Worm (Caenorhabditis elegans) whole organism, L1 larva: ENCODE results near the gene npr-4.

Experiments
- C16A3.4 ChIP-seq: fragments of 150-350 bp; optimal IDR thresholded peaks from 2 replicates; lab custom pipeline; 2014; ENCODE audit warnings: missing biosample characterization, missing genetic modification characterization
- F16B12.6 ChIP-seq: fragments of 150-350 bp; optimal IDR thresholded peaks from 2 replicates; lab custom pipeline; 2014; ENCODE audit warnings: missing biosample characterization, missing genetic modification characterization
- Y116A8C.19 ChIP-seq: sonication (generic microtip); optimal IDR thresholded peaks from 2 replicates; lab custom pipeline; 2016; ENCODE audit warnings: missing compliant biosample characterization, missing genetic modification characterization, borderline replicate concordance
- aha-1 ChIP-seq: fragments of 150-350 bp; optimal IDR thresholded peaks from 2 replicates; lab custom pipeline; 2014; ENCODE audit warnings: missing biosample characterization, missing genetic modification characterization
- alr-1 ChIP-seq: fragments of 200-800 bp; sonication (Bioruptor generic); optimal IDR thresholded peaks from 2 replicates; lab custom pipeline; 2018; ENCODE audit warnings: borderline replicate concordance, mild to moderate bottlenecking, missing genetic modification characterization, missing compliant biosample characterization
- ama-1 ChIP-seq: fragments of 150-350 bp; optimal IDR thresholded peaks from 2 replicates; lab custom pipeline; 2014
- ceh-63 ChIP-seq: fragments of 200-800 bp; sonication (Bioruptor generic); optimal IDR thresholded peaks from 2 replicates; lab custom pipeline; 2018; ENCODE audit warnings: mild to moderate bottlenecking, missing genetic modification characterization, missing compliant biosample characterization
- ceh-82 ChIP-seq, 3 experiments: fragments of 150-350 bp in 1 of 3; sonication (generic microtip) in 2 of 3; optimal IDR thresholded peaks; 2 replicates each; lab custom pipeline; 2014 to 2017; ENCODE audit warnings: missing biosample characterization in 3 of 3, missing genetic modification characterization in 3 of 3
- ces-1 ChIP-seq: fragments of 150-350 bp; optimal IDR thresholded peaks from 2 replicates; lab custom pipeline; 2014; ENCODE audit warnings: missing biosample characterization, missing genetic modification reagents, missing genetic modification characterization
- dpl-1 ChIP-seq, 3 experiments: fragments of 150-350 bp in 2 of 3; sonication (generic microtip) in 1 of 3; optimal IDR thresholded peaks; 2 replicates each; lab custom pipeline; 2014 to 2017; ENCODE audit warnings: missing biosample characterization in 3 of 3, missing genetic modification characterization in 3 of 3, missing genetic modification reagents in 3 of 3
- efl-1 ChIP-seq, 4 experiments: fragments of 150-350 bp; optimal IDR thresholded peaks in 3 of 4; peaks in 1 of 4; 1 replicate in 1 of 4; 2 replicates in 3 of 4; lab custom pipeline; 2014; ENCODE audit warnings: missing biosample characterization in 2 of 4, missing genetic modification characterization in 2 of 4, missing genetic modification reagents in 2 of 4
- efl-3 ChIP-seq: fragments of 200-800 bp; sonication (Bioruptor generic); optimal IDR thresholded peaks from 2 replicates; lab custom pipeline; 2018; ENCODE audit warnings: mild to moderate bottlenecking, missing genetic modification characterization, missing compliant biosample characterization
- egl-13 ChIP-seq: sonication (generic microtip); optimal IDR thresholded peaks from 2 replicates; lab custom pipeline; 2016; ENCODE audit warnings: missing genotype, missing genetic modification reagents, missing genetic modification characterization, missing compliant biosample characterization
- elt-2 ChIP-seq: sonication (generic microtip); optimal IDR thresholded peaks from 2 replicates; lab custom pipeline; 2016; ENCODE audit warnings: missing genetic modification characterization, mild to moderate bottlenecking, inconsistent platforms, missing compliant biosample characterization, missing genetic modification reagents
- ets-5 ChIP-seq: fragments of 200-800 bp; sonication (Bioruptor generic); IDR thresholded peaks from 2 replicates; pipeline ENCODE4 v1.3.6; 2022; ENCODE audit warnings: missing genetic modification characterization, missing compliant biosample characterization
- fkh-10 ChIP-seq: sonication (generic microtip); optimal IDR thresholded peaks from 2 replicates; lab custom pipeline; 2017; ENCODE audit warnings: missing biosample characterization, missing genetic modification reagents, missing genetic modification characterization
- fkh-8 ChIP-seq: sonication (generic microtip); optimal IDR thresholded peaks from 2 replicates; lab custom pipeline; 2016; ENCODE audit warnings: mild to moderate bottlenecking, missing genetic modification characterization, missing compliant biosample characterization
- grh-1 ChIP-seq: fragments of 200-800 bp; sonication (Bioruptor generic); IDR thresholded peaks from 2 replicates; pipeline ENCODE4 v1.3.6; 2022; ENCODE audit warnings: missing genetic modification reagents, missing genetic modification characterization, missing compliant biosample characterization
- hpl-2 ChIP-seq: fragments of 150-350 bp; optimal IDR thresholded peaks from 2 replicates; lab custom pipeline; 2014; ENCODE audit warnings: missing biosample characterization, missing genetic modification reagents, missing genetic modification characterization
- lin-13 ChIP-seq: fragments of 150-350 bp; optimal IDR thresholded peaks from 2 replicates; lab custom pipeline; 2014; ENCODE audit warnings: missing biosample characterization, missing genetic modification reagents, missing genetic modification characterization
- lin-15B ChIP-seq: fragments of 150-350 bp; sonication (generic microtip); optimal IDR thresholded peaks from 3 replicates; lab custom pipeline; 2014; ENCODE audit warnings: missing biosample characterization, missing genetic modification characterization
- lin-35 ChIP-seq, 2 experiments: fragments of 150-350 bp; optimal IDR thresholded peaks; 2 replicates each; lab custom pipeline; 2014; ENCODE audit warnings: missing biosample characterization in 2 of 2, missing genetic modification characterization in 2 of 2, missing genetic modification reagents in 2 of 2
- lir-3 ChIP-seq: sonication (generic microtip); optimal IDR thresholded peaks from 2 replicates; lab custom pipeline; 2016; ENCODE audit warnings: mild to moderate bottlenecking, missing genetic modification characterization, moderate library complexity, missing compliant biosample characterization; ENCODE audit not compliant: poor library complexity
- mdl-1 ChIP-seq, 2 experiments: fragments of 150-350 bp; optimal IDR thresholded peaks; 2 replicates each; lab custom pipeline; 2014 to 2017; ENCODE audit warnings: missing biosample characterization in 2 of 2, missing genetic modification characterization in 2 of 2, inconsistent platforms in 1 of 2
- mef-2 ChIP-seq: fragments of 150-350 bp; optimal IDR thresholded peaks from 2 replicates; lab custom pipeline; 2014; ENCODE audit warnings: missing biosample characterization, missing genetic modification characterization
- mep-1 ChIP-seq: fragments of 150-350 bp; optimal IDR thresholded peaks from 2 replicates; lab custom pipeline; 2014; ENCODE audit warnings: missing biosample characterization, missing genetic modification characterization
- nhr-11 ChIP-seq: fragments of 150-350 bp; optimal IDR thresholded peaks from 2 replicates; lab custom pipeline; 2014; ENCODE audit warnings: missing biosample characterization, missing genetic modification characterization
- nhr-20 ChIP-seq: sonication (generic microtip); optimal IDR thresholded peaks from 2 replicates; lab custom pipeline; 2016; ENCODE audit warnings: mild to moderate bottlenecking, missing genetic modification characterization, missing compliant biosample characterization
- nhr-237 ChIP-seq: fragments of 150-350 bp; optimal IDR thresholded peaks from 2 replicates; lab custom pipeline; 2014; ENCODE audit warnings: missing biosample characterization, missing genetic modification characterization
- nhr-47 ChIP-seq: sonication (generic microtip); optimal IDR thresholded peaks from 2 replicates; lab custom pipeline; 2016; ENCODE audit warnings: mild to moderate bottlenecking, missing genetic modification characterization, moderate library complexity, missing compliant biosample characterization
- nhr-71 ChIP-seq: sonication (generic microtip); optimal IDR thresholded peaks from 2 replicates; lab custom pipeline; 2016; ENCODE audit warnings: mild to moderate bottlenecking, missing genetic modification characterization, moderate library complexity, missing compliant biosample characterization
- nhr-76 ChIP-seq: sonication (generic microtip); optimal IDR thresholded peaks from 2 replicates; lab custom pipeline; 2017; ENCODE audit warnings: missing biosample characterization, missing genetic modification characterization
- nhr-90 ChIP-seq: sonication (generic microtip); optimal IDR thresholded peaks from 2 replicates; lab custom pipeline; 2016; ENCODE audit warnings: mild to moderate bottlenecking, missing genetic modification characterization, missing compliant biosample characterization; ENCODE audit not compliant: poor library complexity
- pag-3 ChIP-seq: sonication (generic microtip); optimal IDR thresholded peaks from 2 replicates; lab custom pipeline; 2017; ENCODE audit warnings: missing genetic modification characterization, mild to moderate bottlenecking, missing compliant biosample characterization, antibody characterized with exemption, borderline replicate concordance; ENCODE audit not compliant: insufficient read depth
- pqm-1 ChIP-seq: sonication (generic microtip); optimal IDR thresholded peaks from 3 replicates; lab custom pipeline; 2017; ENCODE audit warnings: missing biosample characterization, missing genetic modification characterization
- skn-1 ChIP-seq: fragments of 150-350 bp; optimal IDR thresholded peaks from 2 replicates; lab custom pipeline; 2014; ENCODE audit warnings: missing biosample characterization, missing genetic modification characterization
- snu-23 ChIP-seq: sonication (generic microtip); optimal IDR thresholded peaks from 2 replicates; lab custom pipeline; 2016; ENCODE audit warnings: missing genetic modification characterization, missing compliant biosample characterization
- sptf-1 ChIP-seq: fragments of 150-350 bp; optimal IDR thresholded peaks from 2 replicates; lab custom pipeline; 2014; ENCODE audit warnings: missing biosample characterization, missing genetic modification characterization
- swsn-7 ChIP-seq: sonication (generic microtip); optimal IDR thresholded peaks from 2 replicates; lab custom pipeline; 2016; ENCODE audit warnings: missing genetic modification characterization, missing compliant biosample characterization
- unc-98 ChIP-seq: fragments of 200-800 bp; sonication (Bioruptor generic); IDR thresholded peaks from 2 replicates; pipeline ENCODE4 v1.3.6; 2022; ENCODE audit warnings: missing genetic modification characterization, missing compliant biosample characterization
- ztf-11 ChIP-seq, 2 experiments: sonication (generic microtip); optimal IDR thresholded peaks; 2 replicates each; lab custom pipeline; 2016 to 2017; ENCODE audit warnings: missing genetic modification characterization in 2 of 2, missing biosample characterization in 1 of 2, missing compliant biosample characterization in 1 of 2

npr-4 gene

DNA sequence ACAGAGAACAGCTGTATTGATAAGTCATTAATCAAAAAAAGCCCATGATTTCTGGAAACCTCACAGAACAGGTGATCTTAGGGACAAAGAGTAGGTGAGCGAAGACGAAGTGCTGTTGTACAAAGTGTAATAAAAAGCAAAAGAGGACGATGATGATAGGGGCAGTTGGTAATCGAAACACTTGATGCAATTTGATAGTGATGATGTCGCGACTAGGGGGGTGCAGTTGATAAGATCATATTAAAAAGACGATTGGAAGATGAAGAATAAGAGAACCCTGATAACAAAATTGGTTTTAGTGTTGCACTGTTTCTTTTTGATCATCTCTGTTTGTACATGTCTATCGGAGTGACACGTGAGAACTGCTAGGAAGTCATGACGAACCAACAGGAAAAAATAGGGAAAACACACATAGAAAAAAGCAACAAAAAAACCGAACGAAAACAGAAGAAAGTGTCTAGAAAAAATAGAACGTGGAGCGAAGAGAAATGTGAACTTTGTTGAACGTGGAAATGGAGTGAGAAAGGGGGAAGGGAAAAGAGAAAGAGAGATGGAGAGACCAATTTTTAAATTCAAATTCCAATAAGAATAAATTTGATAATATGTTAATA lies 42.0 kb downstream of the npr-4 start (continued):
- no peak for TF ChIP-seq nhr-76 (tag; lab: Kevin White, UChicago)
- no peak for TF ChIP-seq unc-98 (GFP tag; lab: Robert Waterston, UW)
- TF ChIP-seq Y116A8C.19 (tag; lab: Kevin White, UChicago), result no peak
- TF ChIP-seq C16A3.4, result peak; percentile 7
- TF ChIP-seq ces-1 (GFP tag; lab: Kevin White, UChicago), result no peak
- TF ChIP-seq nhr-11 (tag; lab: Kevin White, UChicago), result no peak
- no peak for TF ChIP-seq ceh-63 (GFP tag; lab: Kevin White, UChicago)
- TF ChIP-seq elt-2, result peak; percentile 96
- TF ChIP-seq fkh-10 (GFP tag; lab: Kevin White, UChicago), result no peak
- no peak for TF ChIP-seq lin-13
- no peak for TF ChIP-seq fkh-8
- TF ChIP-seq sptf-1, result no peak
- TF ChIP-seq egl-13, result no peak
- peak; percentile 60 for TF ChIP-seq nhr-47 (tag; lab: Kevin White, UChicago)
- no peak for TF ChIP-seq dpl-1 (GFP tag; optimal IDR thresholded peaks at IDR 0.05; lab: Kevin White, UChicago)
- TF ChIP-seq F16B12.6, result no peak
- TF ChIP-seq lin-35 (GFP tag; optimal IDR thresholded peaks at IDR 0.05; lab: Kevin White, UChicago), result peak in 1 of 2 experiments; percentile 67
- no peak for TF ChIP-seq ztf-11 (tag; optimal IDR thresholded peaks at IDR 0.05; lab: Kevin White, UChicago)
- TF ChIP-seq snu-23 (GFP tag; lab: Kevin White, UChicago), result peak; percentile 81
- peak; percentile 93 for TF ChIP-seq nhr-20 (tag; lab: Kevin White, UChicago)
- no peak for TF ChIP-seq efl-3 (GFP tag; lab: Kevin White, UChicago)
- TF ChIP-seq mef-2 (tag; lab: Kevin White, UChicago), result no peak
- TF ChIP-seq mdl-1 (tag; optimal IDR thresholded peaks at IDR 0.05; lab: Kevin White, UChicago), result peak in 1 of 2 experiments; percentile 54
- TF ChIP-seq ama-1 (lab: Kevin White, UChicago), result no peak
- no peak for TF ChIP-seq alr-1 (tag; lab: Kevin White, UChicago)
- TF ChIP-seq nhr-237 (tag; lab: Kevin White, UChicago), result no peak
- TF ChIP-seq swsn-7 (tag; lab: Kevin White, UChicago), result peak; percentile 42
- no peak for TF ChIP-seq aha-1 (tag; lab: Kevin White, UChicago)
- TF ChIP-seq nhr-90, result peak; percentile 76
- TF ChIP-seq pag-3 (tag; lab: Kevin White, UChicago), result peak; percentile 34
- TF ChIP-seq grh-1 (GFP tag; lab: Robert Waterston, UW), result 0 out of 2 replicates have a peak, but pooled peaks have one; percentile 21
- TF ChIP-seq lin-15B (tag; lab: Kevin White, UChicago), result no peak
- no peak for TF ChIP-seq pqm-1 (tag; lab: Kevin White, UChicago)
- peak; percentile 44 for TF ChIP-seq mep-1
- no peak for TF ChIP-seq ets-5
- peak; percentile 43 for TF ChIP-seq lir-3 (tag; lab: Kevin White, UChicago)
- peak in 1 of 2 experiments; percentile 14 for TF ChIP-seq efl-1 (optimal IDR thresholded peaks at IDR 0.05; lab: Kevin White, UChicago)
- TF ChIP-seq efl-1 (GFP tag; optimal IDR thresholded peaks at IDR 0.05 in 1 of 2; lab: Kevin White, UChicago), result no peak

DNA sequence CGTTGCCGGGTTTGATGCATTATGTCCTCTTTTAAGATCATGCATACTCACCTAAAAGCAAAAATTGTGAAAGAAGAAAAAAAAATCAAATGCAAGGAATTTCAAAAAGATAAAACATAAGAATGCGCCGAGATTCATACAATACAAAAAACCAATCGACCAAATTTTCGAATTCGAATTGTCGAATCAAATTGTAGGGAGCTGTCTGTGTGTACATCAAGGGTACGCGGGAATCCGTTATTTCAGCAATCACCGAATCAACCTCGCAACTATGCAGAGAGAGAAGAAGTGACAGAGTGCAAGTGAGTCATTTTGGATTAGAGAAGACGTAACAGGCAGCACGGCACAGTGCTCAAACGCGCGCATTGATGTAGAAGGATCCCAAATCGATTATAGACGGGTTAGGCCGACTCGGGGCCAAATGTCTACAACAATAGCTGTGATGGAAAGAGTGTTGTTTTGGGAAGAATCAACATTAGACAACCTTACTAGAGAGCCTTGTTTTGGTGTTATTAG lies 48.1 kb downstream of the npr-4 start, which contains the start of gene sdz-19:
sdz-19 (minus strand) TSS at position 51 of the 516 bp plus-strand sequence.
- TF ChIP-seq mef-2 (tag; lab: Kevin White, UChicago) (no peak), nhr-71 (tag; lab: Kevin White, UChicago) (no peak), ceh-82 (tag; optimal IDR thresholded peaks at IDR 0.05; lab: Kevin White, UChicago) (no peak), pag-3 (tag; lab: Kevin White, UChicago) (no peak), skn-1 (tag; lab: Kevin White, UChicago) (no peak), sptf-1 (no peak), alr-1 (tag; lab: Kevin White, UChicago) (no peak), hpl-2 (GFP tag; lab: Kevin White, UChicago) (no peak)
- TF ChIP-seq, all 84 proteins: peak for 0
